Fruit fly (Drosophila melanogaster) whole organism, embryonic: Measurements from ENCODE around the gene CG7953.

Experiments used
- Aef1 ChIP-seq: fragments of 200-800 bp; sonication (Bioruptor generic); IDR thresholded peaks from 3 replicates; pipeline ENCODE4 v1.3.6; 2022; ENCODE audit warnings: missing biosample characterization, missing genetic modification characterization
- B-H1 ChIP-seq: fragments of 200-800 bp; sonication (Bioruptor generic); IDR thresholded peaks from 3 replicates; pipeline ENCODE4 v1.3.6; 2022; ENCODE audit warnings: missing biosample characterization, missing genetic modification characterization
- CG10147 ChIP-seq: fragments of 200-800 bp; sonication (Bioruptor generic); optimal IDR thresholded peaks from 2 replicates; lab custom pipeline; 2019; ENCODE audit warnings: missing biosample characterization, mild to moderate bottlenecking, missing genetic modification characterization, moderate library complexity
- CG1024 ChIP-seq: fragments of 200-800 bp; sonication (Bioruptor generic); IDR thresholded peaks from 2 replicates; pipeline ENCODE4 v1.3.6; 2022; ENCODE audit warnings: missing biosample characterization, missing genetic modification characterization
- CG10979 ChIP-seq: fragments of 200-800 bp; sonication (Bioruptor generic); optimal IDR thresholded peaks from 2 replicates; lab custom pipeline; 2018; ENCODE audit warnings: missing biosample characterization, mild to moderate bottlenecking, missing genetic modification characterization, moderate library complexity
- CG12071 ChIP-seq: fragments of 200-800 bp; sonication (Bioruptor generic); optimal IDR thresholded peaks from 3 replicates; lab custom pipeline; 2018; ENCODE audit warnings: missing biosample characterization, mild to moderate bottlenecking, missing genetic modification characterization
- CG12769 ChIP-seq: fragments of 200-800 bp; sonication (Bioruptor generic); optimal IDR thresholded peaks from 2 replicates; lab custom pipeline; 2019; ENCODE audit warnings: missing biosample characterization, mild to moderate bottlenecking, missing genetic modification characterization, moderate library complexity
- CG17361 ChIP-seq: fragments of 200-800 bp; sonication (Bioruptor generic); IDR thresholded peaks from 3 replicates; pipeline ENCODE4 v1.3.6; 2022; ENCODE audit warnings: missing biosample characterization, missing genetic modification characterization
- CG30403 ChIP-seq: fragments of 200-800 bp; sonication (Bioruptor generic); optimal IDR thresholded peaks from 3 replicates; lab custom pipeline; 2016; ENCODE audit warnings: missing biosample characterization, missing genetic modification characterization
- CG3065 ChIP-seq: fragments of 200-800 bp; sonication (Bioruptor generic); optimal IDR thresholded peaks from 2 replicates; lab custom pipeline; 2016; ENCODE audit warnings: missing biosample characterization, missing genetic modification characterization
- CG3995 ChIP-seq: fragments of 200-800 bp; sonication (Bioruptor generic); optimal IDR thresholded peaks from 3 replicates; lab custom pipeline; 2016; ENCODE audit warnings: missing biosample characterization, missing genetic modification characterization
- CG4730 ChIP-seq: fragments of 200-800 bp; sonication (Bioruptor generic); IDR thresholded peaks from 2 replicates; pipeline ENCODE4 v1.3.6; 2022; ENCODE audit warnings: missing biosample characterization, missing genetic modification characterization
- CG7987 ChIP-seq: fragments of 200-800 bp; sonication (Bioruptor generic); optimal IDR thresholded peaks from 2 replicates; lab custom pipeline; 2018; ENCODE audit warnings: missing biosample characterization, mild to moderate bottlenecking, missing genetic modification characterization, moderate library complexity
- CG9817 ChIP-seq: fragments of 200-800 bp; sonication (Bioruptor generic); optimal IDR thresholded peaks from 2 replicates; lab custom pipeline; 2018; ENCODE audit warnings: missing biosample characterization, mild to moderate bottlenecking, missing genetic modification characterization, moderate library complexity
- Med ChIP-seq: fragments of 200-800 bp; sonication (Bioruptor generic); peaks from one replicate; lab custom pipeline; 2016; ENCODE audit warnings: missing biosample characterization, missing genetic modification characterization, mild to moderate bottlenecking, inconsistent platforms, moderate library complexity
- NfI ChIP-seq: fragments of 200-800 bp; sonication (Bioruptor generic); optimal IDR thresholded peaks from 3 replicates; lab custom pipeline; 2018; ENCODE audit warnings: missing biosample characterization, mild to moderate bottlenecking, missing genetic modification characterization, moderate library complexity
- Pdp1 ChIP-seq, 2 experiments: fragments of 200-800 bp; sonication (Bioruptor generic); optimal IDR thresholded peaks; 3 replicates each; lab custom pipeline; 2016; ENCODE audit warnings: missing biosample characterization in 2 of 2, missing genetic modification characterization in 2 of 2, mild to moderate bottlenecking in 1 of 2, moderate library complexity in 1 of 2
- Xbp1 ChIP-seq: fragments of 200-800 bp; sonication (Bioruptor generic); optimal IDR thresholded peaks from 3 replicates; lab custom pipeline; 2016; ENCODE audit warnings: missing biosample characterization, mild to moderate bottlenecking, missing genetic modification characterization
- ap ChIP-seq: fragments of 200-800 bp; sonication (Bioruptor generic); IDR thresholded peaks from 2 replicates; pipeline ENCODE4 v1.3.6; 2022; ENCODE audit warnings: missing biosample characterization, missing genetic modification characterization
- br ChIP-seq: fragments of >200 bp; optimal IDR thresholded peaks from 2 replicates; lab custom pipeline; 2017
- cwo ChIP-seq: fragments of 200-800 bp; sonication (Bioruptor generic); optimal IDR thresholded peaks from 3 replicates; lab custom pipeline; 2017; ENCODE audit warnings: missing biosample characterization, missing genetic modification characterization, mild to moderate bottlenecking, moderate library complexity, missing genetic modification reagents
- dati ChIP-seq: fragments of 200-800 bp; sonication (Bioruptor generic); IDR thresholded peaks from 2 replicates; pipeline ENCODE4 v1.3.6; 2022; ENCODE audit warnings: missing biosample characterization, missing genetic modification characterization
- dm ChIP-seq: fragments of 200-800 bp; sonication (Bioruptor generic); optimal IDR thresholded peaks from 3 replicates; lab custom pipeline; 2016; ENCODE audit warnings: missing biosample characterization, missing genetic modification characterization
- en ChIP-seq: fragments of 200-800 bp; sonication (Bioruptor generic); optimal IDR thresholded peaks from 2 replicates; lab custom pipeline; 2016; ENCODE audit warnings: missing biosample characterization, missing genetic modification characterization
- exex ChIP-seq: fragments of 200-800 bp; sonication (Bioruptor generic); optimal IDR thresholded peaks from 4 replicates; lab custom pipeline; 2018; ENCODE audit warnings: missing biosample characterization, mild to moderate bottlenecking, missing genetic modification characterization, moderate library complexity
- eyg ChIP-seq: fragments of 200-800 bp; sonication (Bioruptor generic); optimal IDR thresholded peaks from 3 replicates; lab custom pipeline; 2016; ENCODE audit warnings: missing biosample characterization, missing genetic modification characterization
- fd3F ChIP-seq: fragments of 200-800 bp; sonication (Bioruptor generic); optimal IDR thresholded peaks from 2 replicates; lab custom pipeline; 2018; ENCODE audit warnings: missing biosample characterization, mild to moderate bottlenecking, missing genetic modification characterization, moderate library complexity
- fd64A ChIP-seq: fragments of 200-800 bp; sonication (Bioruptor generic); optimal IDR thresholded peaks from 3 replicates; lab custom pipeline; 2018; ENCODE audit warnings: missing biosample characterization, mild to moderate bottlenecking, missing genetic modification characterization
- gce ChIP-seq: fragments of 200-800 bp; sonication (Bioruptor generic); IDR thresholded peaks from 3 replicates; pipeline ENCODE4 v1.3.6; 2022; ENCODE audit warnings: missing biosample characterization, missing genetic modification characterization
- grn ChIP-seq: fragments of 200-800 bp; sonication (Bioruptor generic); optimal IDR thresholded peaks from 3 replicates; lab custom pipeline; 2017; ENCODE audit warnings: missing biosample characterization, missing genetic modification characterization
- jigr1 ChIP-seq: fragments of 200-800 bp; sonication (Bioruptor generic); IDR thresholded peaks from 3 replicates; pipeline ENCODE4 v1.3.6; 2022; ENCODE audit warnings: missing biosample characterization, missing genetic modification characterization
- onecut ChIP-seq: fragments of 200-800 bp; sonication (Bioruptor generic); IDR thresholded peaks from 2 replicates; pipeline ENCODE4 v1.3.6; 2022; ENCODE audit warnings: missing biosample characterization, missing genetic modification characterization
- pb ChIP-seq: fragments of 200-800 bp; sonication (Bioruptor generic); optimal IDR thresholded peaks from 3 replicates; lab custom pipeline; 2016; ENCODE audit warnings: missing biosample characterization, missing genetic modification characterization
- pnt ChIP-seq: fragments of 200-800 bp; sonication (Bioruptor generic); optimal IDR thresholded peaks from 3 replicates; lab custom pipeline; 2016; ENCODE audit warnings: missing biosample characterization, missing genetic modification characterization
- ro ChIP-seq: fragments of 200-800 bp; sonication (Bioruptor generic); IDR thresholded peaks from 2 replicates; pipeline ENCODE4 v1.3.6; 2022; ENCODE audit warnings: missing biosample characterization, missing genetic modification characterization
- run ChIP-seq: fragments of 200-800 bp; sonication (Bioruptor generic); optimal IDR thresholded peaks from 3 replicates; lab custom pipeline; 2018; ENCODE audit warnings: missing biosample characterization, mild to moderate bottlenecking, missing genetic modification characterization
- sd ChIP-seq: fragments of 200-800 bp; sonication (Bioruptor generic); optimal IDR thresholded peaks from 3 replicates; lab custom pipeline; 2018; ENCODE audit warnings: missing biosample characterization, mild to moderate bottlenecking, missing genetic modification characterization, moderate library complexity
- sens ChIP-seq: fragments of 200-800 bp; sonication (Bioruptor generic); peaks from one replicate; lab custom pipeline; 2016; ENCODE audit warnings: missing biosample characterization, missing genetic modification characterization
- slp2 ChIP-seq: fragments of 200-800 bp; sonication (Bioruptor generic); optimal IDR thresholded peaks from 2 replicates; lab custom pipeline; 2016; ENCODE audit warnings: missing biosample characterization, missing genetic modification characterization
- sqz ChIP-seq: fragments of 200-800 bp; sonication (Bioruptor generic); optimal IDR thresholded peaks from 3 replicates; lab custom pipeline; 2018; ENCODE audit warnings: missing biosample characterization, mild to moderate bottlenecking, missing genetic modification characterization
- sug ChIP-seq: fragments of 200-800 bp; optimal IDR thresholded peaks from 2 replicates; lab custom pipeline; 2019; ENCODE audit warnings: missing biosample characterization, mild to moderate bottlenecking, missing genetic modification characterization, moderate library complexity
- toy ChIP-seq: fragments of 200-800 bp; sonication (Bioruptor generic); IDR thresholded peaks from 2 replicates; pipeline ENCODE4 v1.3.6; 2022; ENCODE audit warnings: missing biosample characterization, missing genetic modification characterization
- tup ChIP-seq: fragments of 200-800 bp; sonication (Bioruptor generic); optimal IDR thresholded peaks from 2 replicates; lab custom pipeline; 2016; ENCODE audit warnings: missing biosample characterization, mild to moderate bottlenecking, missing genetic modification characterization, moderate library complexity
- unpg ChIP-seq: fragments of 200-800 bp; sonication (Bioruptor generic); optimal IDR thresholded peaks from 3 replicates; lab custom pipeline; 2018; ENCODE audit warnings: missing biosample characterization, mild to moderate bottlenecking, missing genetic modification characterization, moderate library complexity
- vvl ChIP-seq: fragments of 200-800 bp; sonication (Bioruptor generic); IDR thresholded peaks from 2 replicates; pipeline ENCODE4 v1.3.6; 2022; ENCODE audit warnings: missing biosample characterization, missing genetic modification characterization

CG7953 gene

dm6 chr2L:13804561-13805067, 43.1 kb upstream of the CG7953 start (continued):
- TF ChIP-seq br (lab: Kevin White, UChicago), result no peak
- no peak for TF ChIP-seq CG17361 (GFP tag; lab: Robert Waterston, UW)
- TF ChIP-seq CG1024 (GFP tag; lab: Robert Waterston, UW), result no peak
- no peak for TF ChIP-seq run (tag; lab: Kevin White, UChicago)
- TF ChIP-seq dati (GFP tag; lab: Robert Waterston, UW), result 0 out of 2 replicates have a peak, but pooled peaks have one; percentile 22
- TF ChIP-seq vvl (GFP tag; lab: Robert Waterston, UW), result peak; percentile 65
- TF ChIP-seq CG9817 (tag; lab: Kevin White, UChicago), result no peak
- no peak for TF ChIP-seq en
- TF ChIP-seq dm, result no peak
- peak in 1 of 2 experiments; percentile 56 for TF ChIP-seq Pdp1 (GFP tag; optimal IDR thresholded peaks at IDR 0.05; lab: Kevin White, UChicago)
- no peak for TF ChIP-seq tup (GFP tag; lab: Kevin White, UChicago)
- TF ChIP-seq CG12769 (tag; lab: Kevin White, UChicago), result peak; percentile 74
- peak; percentile 50 for TF ChIP-seq sqz (GFP tag; lab: Kevin White, UChicago)
- TF ChIP-seq pnt (GFP tag; lab: Kevin White, UChicago), result no peak
- TF ChIP-seq onecut (GFP tag; lab: Robert Waterston, UW), result peak; percentile 46; the same call in 1 of the 2 replicates
- no peak for TF ChIP-seq fd64A (GFP tag; lab: Kevin White, UChicago)

- TF ChIP-seq sug (tag; lab: Kevin White, UChicago), result peak; percentile 27
- TF ChIP-seq CG30403 (GFP tag; lab: Kevin White, UChicago), result no peak
- no peak for TF ChIP-seq fd3F
- TF ChIP-seq exex (tag; lab: Kevin White, UChicago), result peak; percentile 25
- TF ChIP-seq cwo (GFP tag; lab: Kevin White, UChicago), result peak; percentile 3
- peak; percentile 25 for TF ChIP-seq grn (GFP tag; lab: Kevin White, UChicago)
- TF ChIP-seq, all 482 proteins: peak for 4
Observed at dm6 chr2L:13805170-13805569, 42.6 kb upstream of the CG7953 start.

DNA sequence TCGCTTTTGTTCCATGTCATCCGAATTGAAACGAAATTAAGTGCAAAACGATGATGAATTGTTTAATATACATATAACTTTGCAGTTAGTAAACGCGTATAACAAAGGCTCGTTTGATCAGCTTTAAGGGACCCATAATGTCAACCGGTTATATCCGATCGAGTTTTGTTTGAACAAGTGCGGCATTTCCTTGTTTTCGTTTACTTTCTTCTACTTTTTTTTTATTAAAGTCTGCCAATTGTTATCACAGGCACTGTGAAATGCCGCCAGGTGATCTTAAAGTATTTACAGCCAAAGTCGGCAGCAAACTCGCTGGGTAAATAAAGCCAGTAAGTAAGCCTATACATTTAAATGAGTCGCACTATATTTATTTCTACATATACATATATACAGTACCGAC, 40.6 kb upstream of the CG7953 start:
- TF ChIP-seq ap (GFP tag; lab: Robert Waterston, UW), result no peak
- TF ChIP-seq CG10979 (tag; lab: Kevin White, UChicago), result no peak
- peak; percentile 36 for TF ChIP-seq Med
- peak; percentile 60 for TF ChIP-seq sens (GFP tag; lab: Kevin White, UChicago)
- no peak for TF ChIP-seq run (tag; lab: Kevin White, UChicago)

DNA sequence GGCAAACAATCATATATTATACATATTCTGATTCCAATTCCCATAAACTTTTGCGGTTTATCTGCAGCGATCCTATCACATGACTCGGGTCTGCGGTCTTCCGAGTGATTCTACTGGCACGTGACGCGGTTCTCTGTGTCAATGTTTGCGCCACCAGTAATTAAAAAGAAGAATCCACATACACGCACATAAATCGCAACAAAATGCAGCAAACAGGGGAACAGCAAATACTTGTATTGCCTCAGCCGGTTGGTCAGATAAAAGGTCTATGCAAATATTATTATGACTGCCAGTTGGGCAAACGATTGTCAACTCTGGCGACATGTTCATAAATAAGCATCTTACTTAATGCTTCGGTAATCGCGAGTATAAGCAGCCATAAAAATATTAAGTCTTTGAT, 39.8 kb upstream of the CG7953 start:
- no peak for TF ChIP-seq B-H1
- TF ChIP-seq sens (GFP tag; lab: Kevin White, UChicago), result peak; percentile 62
- TF ChIP-seq cwo (GFP tag; lab: Kevin White, UChicago), result peak; percentile 2

- TF ChIP-seq dm, result no peak
- no peak for TF ChIP-seq CG3065
- no peak for TF ChIP-seq ro
- no peak for TF ChIP-seq CG12071 (GFP tag; lab: Kevin White, UChicago)
- TF ChIP-seq Med, result peak; percentile 67
- TF ChIP-seq NfI, result no peak
- TF ChIP-seq CG4730 (GFP tag; lab: Robert Waterston, UW), result no peak
- TF ChIP-seq CG10147 (GFP tag; lab: Kevin White, UChicago), result no peak
- TF ChIP-seq Xbp1 (GFP tag; lab: Kevin White, UChicago), result no peak
- TF ChIP-seq CG3995 (GFP tag; lab: Kevin White, UChicago), result no peak
- TF ChIP-seq jigr1, result no peak
- no peak for TF ChIP-seq gce (GFP tag; lab: Robert Waterston, UW)
- TF ChIP-seq sug (tag; lab: Kevin White, UChicago), result no peak
- no peak for TF ChIP-seq eyg
- TF ChIP-seq unpg (GFP tag; lab: Kevin White, UChicago), result no peak
- no peak for TF ChIP-seq toy (GFP tag; lab: Robert Waterston, UW)
- TF ChIP-seq CG7987 (GFP tag; lab: Kevin White, UChicago), result peak; percentile 6
- TF ChIP-seq slp2, result no peak
- TF ChIP-seq Aef1, result no peak
- TF ChIP-seq pb (GFP tag; lab: Kevin White, UChicago), result no peak
- TF ChIP-seq sd (tag; lab: Kevin White, UChicago), result no peak
Observed at dm6 chr2L:13811323-13811722, 36.4 kb upstream of the CG7953 start, which contains the start of the genes Adat1 and CG16865. Gene Adat1, minus strand, starts transcription at chr2L:13811474. Gene CG16865, plus strand, starts transcription at chr2L:13811522.
